Worm (Caenorhabditis elegans): Measurements from ENCODE around the gene B0001.7.

DNA sequence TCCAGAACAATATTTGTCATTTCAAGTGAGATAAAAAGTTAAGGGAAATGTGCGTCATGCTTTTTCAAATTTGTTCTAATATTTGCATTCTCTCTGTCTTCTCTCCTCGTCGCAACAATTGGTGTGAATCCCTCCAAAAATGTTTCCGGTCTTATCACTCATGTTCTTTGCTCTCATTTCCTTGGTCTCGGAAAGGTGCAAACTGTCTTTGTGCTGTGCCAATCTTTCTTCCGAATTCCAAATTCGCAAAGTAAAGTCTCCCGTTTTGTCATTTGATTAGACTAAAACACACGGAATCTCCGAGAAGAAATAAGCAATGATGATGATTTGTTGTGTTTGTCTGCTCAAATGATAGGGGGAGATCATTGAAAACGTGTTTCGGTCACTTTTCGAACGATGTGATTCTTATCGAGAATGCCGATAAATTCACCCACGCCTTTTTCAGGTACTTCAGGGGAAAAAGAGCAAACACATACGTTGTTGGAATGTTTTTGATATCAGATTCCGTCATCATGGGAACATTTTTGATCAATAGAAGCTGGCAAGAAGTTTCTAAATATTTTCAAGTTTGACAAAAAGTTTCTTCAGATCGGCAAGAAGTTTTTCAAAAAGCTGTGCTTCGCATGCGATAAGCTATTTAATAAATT, 11.5 kb upstream of the B0001.7 start:
- TF ChIP-seq ceh-9 (tag; optimal IDR thresholded peaks at IDR 0.05) (no peak), unc-3 (GFP tag; conservative IDR thresholded peaks at IDR 0.05) (no peak), unc-3 (tag; optimal IDR thresholded peaks at IDR 0.05) (no peak)
